Worm (Caenorhabditis elegans): ENCODE data around the gene rfc-4.

The rfc-4 gene

DNA sequence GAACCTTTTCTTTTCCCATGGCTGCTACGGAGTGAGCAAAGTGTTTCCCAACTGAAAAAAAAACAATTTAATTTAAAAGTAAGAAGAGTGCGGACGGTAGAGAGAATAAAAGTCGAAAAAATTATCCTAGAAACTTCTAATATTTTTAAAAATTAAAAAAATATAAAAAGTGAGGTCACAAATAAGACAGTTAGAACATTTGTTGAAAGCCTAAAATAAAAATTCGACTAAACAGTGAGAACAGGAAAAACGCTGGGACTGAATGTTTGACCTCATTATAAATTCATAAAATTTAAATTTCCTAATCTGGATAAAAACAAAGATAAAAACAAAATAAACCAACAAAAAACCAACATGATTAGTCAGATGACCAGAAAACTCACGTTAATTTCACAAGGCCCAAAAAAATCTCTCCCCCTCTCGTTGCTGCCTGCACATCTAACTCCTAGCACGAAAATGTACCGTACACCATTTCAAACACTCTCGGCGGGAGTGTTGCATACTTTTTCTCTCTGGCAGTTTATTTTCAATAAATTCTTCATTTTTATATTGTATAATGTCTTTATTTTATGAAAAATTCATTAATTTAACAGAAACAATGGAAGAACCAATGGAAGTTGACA, at the start of gene rfc-4, which contains the start of gene eef-1A.1:
TSS of gene rfc-4 (plus strand) at position 592 of the 623 bp plus-strand sequence.
TSS of gene eef-1A.1 (minus strand) at position 51 of the 623 bp plus-strand sequence.
- no peak for TF ChIP-seq unc-62 (GFP tag; optimal IDR thresholded peaks at IDR 0.05)

DNA sequence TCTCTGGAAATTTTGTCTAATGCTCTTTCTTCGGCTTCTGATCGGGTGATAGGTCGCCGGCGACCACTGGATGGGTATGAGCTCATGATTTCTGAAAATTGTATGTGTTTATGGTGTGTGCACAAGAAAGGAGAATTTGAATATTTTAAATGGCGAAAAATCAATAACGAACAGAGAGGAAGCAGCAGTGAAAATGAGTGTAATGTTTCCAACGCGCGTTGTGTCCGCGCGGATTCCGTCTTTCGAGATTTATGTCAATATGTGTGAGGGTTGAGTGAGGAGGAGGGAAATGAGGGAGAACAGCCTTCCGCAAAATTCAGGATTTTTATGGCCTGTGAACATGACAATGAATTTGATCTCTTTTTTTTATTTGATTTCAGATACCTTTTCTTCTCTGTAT, 43.3 kb upstream of the rfc-4 start, which contains the start of gene flap-1:
TSS of gene flap-1 (minus strand) at position 101 of the 400 bp plus-strand sequence.
- no peak for TF ChIP-seq unc-62 (GFP tag; optimal IDR thresholded peaks at IDR 0.05)

DNA sequence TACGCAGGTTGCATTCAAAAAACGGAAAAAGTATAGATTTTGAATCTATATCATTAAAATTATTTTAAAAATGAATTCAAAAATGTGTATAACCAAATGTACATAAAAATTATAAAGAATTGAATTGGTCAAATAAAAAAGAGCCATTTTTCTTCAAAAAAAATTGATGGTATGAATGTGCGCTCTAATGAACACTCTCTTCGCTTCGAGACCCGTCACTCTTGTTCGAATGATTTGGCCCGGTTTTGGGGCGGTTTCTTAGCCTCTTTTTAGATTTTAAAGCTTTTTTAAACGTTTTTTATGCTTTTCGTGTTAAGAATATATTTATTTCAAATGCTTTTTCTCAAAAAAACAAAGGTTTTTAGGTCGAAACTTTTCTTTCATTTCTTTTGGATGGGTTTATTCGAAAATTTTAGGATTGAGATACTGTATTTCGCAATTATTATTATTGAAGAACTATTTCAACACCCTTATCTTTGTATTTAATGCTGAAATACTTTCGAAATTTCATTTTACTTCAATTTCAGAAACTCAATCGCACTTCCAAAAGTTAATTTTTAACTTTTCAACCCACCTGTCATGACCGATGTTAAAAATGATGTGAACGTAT, 42.4 kb upstream of the rfc-4 start, which contains the start of gene inf-1:
TSS of gene inf-1 (plus strand) at position 577 of the 610 bp plus-strand sequence.
- TF ChIP-seq unc-62 (GFP tag; optimal IDR thresholded peaks at IDR 0.05): no peak

DNA sequence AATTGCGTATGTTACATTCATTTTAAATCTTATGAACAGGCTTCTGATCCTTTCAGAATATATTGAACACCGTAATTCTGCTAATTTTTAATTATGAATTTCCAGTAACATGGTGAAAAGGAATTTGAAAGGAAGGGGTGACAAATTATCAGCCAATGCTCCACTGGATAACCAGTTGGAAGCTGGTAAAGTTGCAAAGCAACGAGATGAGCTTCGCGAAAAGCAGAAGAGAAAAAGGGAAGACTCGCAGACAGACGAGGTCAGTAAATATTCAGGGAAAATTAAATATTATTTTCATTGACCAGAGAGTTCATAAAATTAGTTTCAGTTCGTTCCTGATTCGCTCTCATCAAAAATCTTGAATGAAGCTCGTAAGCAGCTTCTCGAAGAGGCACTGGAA, 40.2 kb upstream of the rfc-4 start, which contains the start of gene byn-1:
TSS of gene byn-1 (plus strand) at position 106 of the 400 bp plus-strand sequence.
- TF ChIP-seq unc-62 (GFP tag; optimal IDR thresholded peaks at IDR 0.05): no peak

DNA sequence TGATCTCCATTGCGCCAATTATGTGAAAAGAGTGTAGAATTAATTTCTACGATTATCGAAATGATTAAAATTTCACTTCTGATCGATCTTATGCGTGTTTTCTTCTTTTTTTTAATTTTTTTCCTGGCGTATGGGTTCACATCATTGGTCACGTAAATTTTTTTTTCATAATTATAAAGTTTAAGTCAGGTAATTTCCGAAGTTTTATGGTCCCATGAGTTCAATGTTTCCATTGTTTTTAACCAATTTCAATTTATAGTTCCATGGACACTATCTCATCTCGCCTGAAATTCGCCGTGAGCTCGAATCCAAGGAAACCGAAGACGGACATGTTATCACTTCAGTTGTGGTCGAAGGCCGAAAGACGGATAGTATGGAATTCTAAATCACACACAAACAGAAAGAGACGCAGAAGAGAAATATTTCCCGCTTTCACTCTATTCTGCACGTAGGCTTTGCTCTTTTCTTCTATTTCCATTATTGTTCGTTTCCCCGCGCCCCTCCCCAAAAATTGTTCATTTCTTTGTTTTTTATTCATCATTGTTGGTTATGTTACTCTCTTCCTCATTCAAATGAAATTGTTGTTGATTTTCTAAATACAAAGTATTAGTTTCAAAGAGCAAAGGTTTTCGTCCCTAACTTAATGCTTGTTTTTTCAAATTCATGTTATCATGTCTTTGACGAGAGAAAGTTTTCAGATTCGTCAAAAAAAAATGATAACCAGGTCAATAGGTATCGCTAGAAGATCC, 36.6 kb upstream of the rfc-4 start, which contains the start of the genes F57B9.8 and coq-2:
TSS of gene F57B9.8 (minus strand) at position 51 of the 749 bp plus-strand sequence.
TSS of gene coq-2 (plus strand) at position 699 of the 749 bp plus-strand sequence.
- TF ChIP-seq unc-62 (GFP tag; optimal IDR thresholded peaks at IDR 0.05): no peak

DNA sequence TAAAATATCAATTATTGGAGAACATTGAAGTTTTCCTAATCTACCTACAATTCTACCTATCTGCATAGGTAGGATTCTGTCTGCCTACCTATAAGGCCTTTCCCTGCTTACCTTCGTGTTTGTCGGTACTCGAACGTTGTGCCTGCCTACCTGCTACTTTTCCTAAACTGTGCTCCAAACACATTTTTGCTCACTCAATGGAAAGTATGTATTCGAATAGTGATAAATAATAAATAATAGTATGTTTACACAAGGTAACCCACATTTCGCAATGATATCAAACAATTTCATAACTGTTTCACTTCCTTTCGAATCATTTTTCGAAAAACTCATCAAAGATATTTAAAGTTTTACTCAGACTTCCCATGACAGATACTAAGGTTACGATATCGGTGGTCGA, 32.5 kb upstream of the rfc-4 start, which contains the start of gene F57B9.3:
TSS of gene F57B9.3 (plus strand) at position 301 of the 400 bp plus-strand sequence.
- TF ChIP-seq unc-62 (GFP tag; optimal IDR thresholded peaks at IDR 0.05): no peak

DNA sequence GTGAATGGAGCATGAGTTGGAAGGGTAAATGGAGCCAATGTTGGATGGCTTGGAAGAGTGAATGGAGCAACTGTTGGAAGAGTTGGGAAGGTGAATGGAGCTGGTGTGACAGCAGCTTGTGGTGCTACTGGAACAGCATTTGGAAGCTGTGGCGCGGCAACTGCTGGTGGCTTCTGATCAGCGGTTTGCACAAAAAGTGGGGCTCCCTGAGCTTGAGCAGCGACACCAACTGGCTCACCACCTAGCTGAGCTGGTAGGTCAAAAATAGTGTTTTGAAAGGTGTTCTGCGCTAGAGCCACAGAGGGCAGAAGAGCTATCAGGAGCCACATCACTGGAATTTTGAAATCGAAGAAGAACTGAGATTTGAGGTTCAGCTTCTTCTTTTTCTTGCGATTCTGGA, 26.7 kb upstream of the rfc-4 start:
- TF ChIP-seq unc-62 (GFP tag; optimal IDR thresholded peaks at IDR 0.05): no peak

DNA sequence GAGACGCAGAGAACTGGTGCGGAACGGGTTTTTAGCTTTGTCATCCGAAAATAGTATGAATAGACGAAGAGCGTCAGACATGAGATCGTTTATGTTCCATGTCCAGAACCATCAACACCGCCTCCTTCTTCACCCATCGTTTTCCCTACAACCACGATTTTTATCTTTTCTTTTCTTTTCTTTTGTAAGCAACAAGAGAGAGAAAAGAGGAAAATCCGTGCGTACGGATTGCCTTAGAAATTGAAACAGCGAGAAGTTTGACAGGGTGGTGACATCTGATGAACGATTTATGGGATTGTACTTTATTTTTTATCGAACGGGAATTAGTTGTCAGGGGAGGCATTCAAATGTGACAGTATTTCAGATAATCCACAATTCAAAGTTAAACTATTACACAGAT, 26.3 kb upstream of the rfc-4 start, which contains the start of gene abu-13:
TSS of gene abu-13 (minus strand) at position 152 of the 400 bp plus-strand sequence.
- no peak for TF ChIP-seq unc-62 (GFP tag; optimal IDR thresholded peaks at IDR 0.05)

DNA sequence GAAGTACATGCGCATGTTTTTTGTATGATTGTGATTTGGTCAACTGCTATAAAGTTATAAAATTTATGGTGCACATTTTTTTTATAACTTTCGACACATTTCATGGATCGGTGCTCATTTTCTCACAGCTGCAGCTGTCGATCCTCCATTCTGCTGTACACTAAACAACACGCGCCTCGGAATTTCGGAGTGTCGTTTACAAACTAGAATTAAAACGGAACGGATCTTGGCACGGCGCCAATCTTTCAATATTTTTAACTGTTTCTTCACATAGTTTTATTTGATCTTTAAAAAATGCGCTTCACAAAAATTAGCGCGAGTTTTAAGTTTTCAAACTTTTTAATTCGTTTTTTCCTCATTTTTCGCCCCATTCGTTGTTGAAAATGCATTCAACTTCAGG, 25.7 kb upstream of the rfc-4 start, which contains the start of gene let-711:
TSS of gene let-711 (plus strand) at position 337 of the 400 bp plus-strand sequence.
- no peak for TF ChIP-seq unc-62 (GFP tag; optimal IDR thresholded peaks at IDR 0.05)

DNA sequence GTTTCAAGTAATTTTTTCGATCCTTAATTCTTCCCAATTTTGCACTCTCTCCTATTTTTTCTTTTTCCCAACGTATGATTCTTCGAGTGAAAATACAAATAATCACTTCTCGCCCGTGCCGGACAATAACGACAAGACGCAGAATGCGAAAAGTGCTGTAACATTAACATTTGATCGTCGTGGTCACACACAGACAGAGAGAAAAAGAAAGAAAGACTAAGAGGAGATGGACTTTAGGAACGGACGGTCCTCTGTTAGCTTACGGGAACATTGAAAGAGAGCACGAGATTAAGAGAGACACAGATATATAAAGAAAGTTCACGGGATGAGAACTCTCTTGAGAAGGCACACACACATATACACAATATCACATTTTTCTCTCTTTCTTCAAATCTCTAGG, 24.2 kb upstream of the rfc-4 start:
- TF ChIP-seq unc-62 (GFP tag; optimal IDR thresholded peaks at IDR 0.05): no peak

DNA sequence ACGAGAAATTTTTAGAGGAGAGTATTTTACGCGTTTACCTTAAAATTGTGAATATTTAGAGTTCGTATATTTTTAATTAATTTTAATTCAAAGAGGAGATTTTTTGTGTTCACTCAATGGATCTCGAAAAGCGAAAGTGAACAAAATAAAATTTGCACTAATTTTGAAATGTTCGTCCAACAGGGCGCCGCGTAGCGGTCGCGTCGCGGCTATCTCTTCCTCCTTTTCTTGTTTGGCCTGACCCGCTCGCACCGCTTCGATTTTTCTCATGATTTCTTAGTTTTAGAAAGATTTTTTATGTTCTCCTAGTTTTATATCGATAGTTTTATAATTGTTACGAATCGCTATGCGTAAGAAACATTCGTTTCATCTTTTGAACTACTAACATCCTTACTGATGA, 20.6 kb upstream of the rfc-4 start:
- no peak for TF ChIP-seq unc-62 (GFP tag; optimal IDR thresholded peaks at IDR 0.05)

DNA sequence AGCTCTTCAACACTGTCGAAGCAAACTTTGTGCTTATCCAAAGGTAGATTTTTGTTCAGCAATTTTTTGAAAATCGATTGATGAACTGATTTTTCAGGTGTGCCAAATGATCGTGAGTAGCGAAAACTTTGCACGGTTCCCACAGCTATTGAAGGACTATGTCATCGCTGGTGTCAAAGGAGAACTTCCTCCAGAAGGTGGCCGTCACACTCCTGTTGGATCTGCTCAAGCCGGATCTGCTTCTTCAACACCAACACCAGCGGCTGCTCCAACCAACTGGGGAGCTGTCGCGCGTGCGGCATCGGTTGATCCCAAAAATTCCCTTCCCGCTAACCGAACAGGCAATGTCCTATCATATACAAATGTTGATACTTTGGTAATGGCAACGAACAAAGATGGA, 18.7 kb upstream of the rfc-4 start:
- no peak for TF ChIP-seq unc-62 (GFP tag; optimal IDR thresholded peaks at IDR 0.05)

DNA sequence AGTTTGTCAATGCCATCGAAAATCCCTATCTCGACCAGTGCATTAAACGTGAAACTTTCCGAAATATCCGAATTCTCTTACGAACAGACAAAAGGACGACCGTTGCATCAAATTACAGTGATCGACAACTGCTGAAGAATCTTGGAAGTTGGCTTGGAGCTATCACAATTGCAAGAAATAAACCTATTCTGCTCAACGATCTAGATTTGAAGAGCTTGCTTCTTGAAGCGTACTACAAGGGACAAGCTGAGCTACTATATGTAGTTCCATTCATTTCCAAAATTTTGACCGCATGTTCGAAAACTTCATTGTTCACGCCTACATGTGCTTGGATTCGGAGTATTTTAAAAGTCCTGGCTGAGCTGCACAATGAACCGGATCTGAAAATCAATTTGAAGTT, 18.1 kb upstream of the rfc-4 start:
- TF ChIP-seq unc-62 (GFP tag; optimal IDR thresholded peaks at IDR 0.05): no peak

DNA sequence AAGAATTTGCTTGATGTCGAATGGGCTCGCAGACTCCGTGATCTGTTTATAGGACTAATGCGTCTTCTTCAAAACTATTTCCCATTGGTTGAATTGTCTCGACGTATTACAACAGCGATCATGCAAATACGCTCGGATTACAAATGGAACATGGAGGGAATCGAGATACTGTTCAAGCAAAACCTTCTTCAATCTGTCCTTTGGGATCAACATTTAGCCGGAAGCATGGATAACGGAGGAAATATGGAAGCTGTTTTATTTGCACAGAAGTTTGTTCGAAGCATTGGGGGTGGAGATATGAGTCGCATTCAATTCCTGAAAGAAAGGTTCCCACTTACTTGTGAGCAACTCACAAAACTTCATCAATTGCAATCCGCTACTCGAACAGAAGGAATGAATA, 16.3 kb upstream of the rfc-4 start:
- no peak for TF ChIP-seq unc-62 (GFP tag; optimal IDR thresholded peaks at IDR 0.05)

DNA sequence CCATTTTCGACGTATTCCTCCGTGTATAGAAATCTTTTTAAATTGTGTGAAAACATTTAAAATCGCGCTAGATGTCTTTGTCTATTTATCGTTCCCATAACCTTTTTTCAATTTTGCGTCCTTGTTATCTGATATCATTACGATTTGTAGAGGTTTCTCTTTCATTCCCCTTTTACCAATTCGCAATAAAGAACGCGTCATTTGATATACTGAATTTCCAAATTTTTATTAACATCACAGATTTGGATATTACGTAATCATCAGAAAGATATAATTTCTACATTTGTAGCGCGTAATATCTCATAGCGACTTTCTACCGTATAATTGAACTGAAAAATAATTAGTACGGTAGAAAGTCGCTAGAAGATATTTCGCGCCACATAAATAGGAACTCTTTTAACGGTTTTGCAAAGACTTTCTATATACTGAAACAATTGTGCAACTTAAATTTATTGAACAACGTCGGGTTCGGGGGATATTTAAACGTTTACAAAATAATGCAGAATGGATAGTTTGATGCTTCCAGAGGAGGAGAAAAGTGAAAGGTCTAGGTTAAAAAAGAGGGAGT, 13.3 kb upstream of the rfc-4 start:
- TF ChIP-seq unc-62 (GFP tag; optimal IDR thresholded peaks at IDR 0.05): no peak

DNA sequence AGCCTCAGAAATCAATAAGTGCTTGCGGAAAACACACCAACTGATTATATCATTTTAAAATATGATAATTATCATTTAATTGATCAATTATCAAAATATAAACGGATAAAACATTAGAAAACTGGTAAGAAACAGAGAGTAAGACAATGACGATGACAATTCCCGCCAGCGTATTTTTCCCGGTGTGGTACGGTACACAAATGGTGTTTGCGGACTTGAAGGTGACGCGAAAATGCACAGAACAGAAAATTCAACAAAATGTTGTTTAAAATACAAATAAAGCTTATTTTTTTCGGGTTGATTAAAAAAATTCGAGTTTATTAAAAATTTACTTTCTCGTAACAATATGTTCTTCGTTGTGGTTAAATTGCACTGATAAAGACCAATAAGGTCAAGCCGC, 10.9 kb upstream of the rfc-4 start:
- TF ChIP-seq unc-62 (GFP tag; optimal IDR thresholded peaks at IDR 0.05): no peak
